Fruit fly (Drosophila melanogaster): ENCODE results near the gene twin.

Gene twin

dm6 chr3R:24206341-24207114 lies 15.2 kb downstream of the twin start (continued):
- TF ChIP-seq slbo (GFP tag; IDR thresholded peaks at IDR 0.05) (no peak), CG11398 (GFP tag; optimal IDR thresholded peaks at IDR 0.05) (no peak), CG13123 (GFP tag; optimal IDR thresholded peaks at IDR 0.05) (no peak), Ada2b (GFP tag; IDR thresholded peaks at IDR 0.05) (peak; percentile 54; the same call in 1 of the 2 replicates), ap (GFP tag; IDR thresholded peaks at IDR 0.05) (no peak), CG9932 (GFP tag; IDR thresholded peaks at IDR 0.05) (no peak), CG2875 (GFP tag; optimal IDR thresholded peaks at IDR 0.05) (peak; percentile 28), CG18476 (GFP tag; optimal IDR thresholded peaks at IDR 0.05) (no peak), CG8478 (optimal IDR thresholded peaks at IDR 0.05) (no peak), CG17359 (tag; optimal IDR thresholded peaks at IDR 0.05) (peak; percentile 83), z (GFP tag; IDR thresholded peaks at IDR 0.05) (no peak), HLH3B (GFP tag; IDR thresholded peaks at IDR 0.05) (peak; percentile 79), bigmax (GFP tag; optimal IDR thresholded peaks at IDR 0.05) (no peak), CG11247 (GFP tag; IDR thresholded peaks at IDR 0.05) (peak; percentile 40; the same call in 1 of the 2 replicates)

- TF ChIP-seq CG43689 (GFP tag; IDR thresholded peaks at IDR 0.05) (no peak), mld (GFP tag; IDR thresholded peaks at IDR 0.05; ENCODE audit: partially characterized antibody) (no peak), Xbp1 (GFP tag; optimal IDR thresholded peaks at IDR 0.05) (peak; percentile 19), CoRest (tag; optimal IDR thresholded peaks at IDR 0.05) (peak; percentile 58), CG17359 (tag; optimal IDR thresholded peaks at IDR 0.05) (peak; percentile 23), Adf1 (GFP tag; IDR thresholded peaks at IDR 0.05) (no peak), ci (GFP tag; IDR thresholded peaks at IDR 0.05) (0 out of 3 replicates have a peak, but pooled peaks have one; percentile 13), CG31224 (GFP tag; IDR thresholded peaks at IDR 0.05) (0 out of 2 replicates have a peak, but pooled peaks have one; percentile 14), dysf (GFP tag; IDR thresholded peaks at IDR 0.05) (0 out of 3 replicates have a peak, but pooled peaks have one; percentile 23), nmo (GFP tag; optimal IDR thresholded peaks at IDR 0.05) (peak; percentile 54), CG14441 (GFP tag; IDR thresholded peaks at IDR 0.05) (no peak), CG7745 (tag; optimal IDR thresholded peaks at IDR 0.05) (no peak), CG12391 (tag; optimal IDR thresholded peaks at IDR 0.05) (peak; percentile 38), al (GFP tag; IDR thresholded peaks at IDR 0.05) (no peak), CG5953 (GFP tag; IDR thresholded peaks at IDR 0.05) (no peak), Med (GFP tag) (peak; percentile 63), sisA (GFP tag; IDR thresholded peaks at IDR 0.05) (0 out of 2 replicates have a peak, but pooled peaks have one; percentile 24), CG13424 (tag; optimal IDR thresholded peaks at IDR 0.05) (peak; percentile 47), fd64A (GFP tag; optimal IDR thresholded peaks at IDR 0.05) (no peak), tap (tag; optimal IDR thresholded peaks at IDR 0.05) (peak; percentile 11), CG31441 (GFP tag; IDR thresholded peaks at IDR 0.05) (peak; percentile 63; the same call in 1 of the 2 replicates), CG11504 (tag; optimal IDR thresholded peaks at IDR 0.05) (peak; percentile 78), Sin3A (optimal IDR thresholded peaks at IDR 0.05) (no peak), gem (tag; optimal IDR thresholded peaks at IDR 0.05) (peak; percentile 61), tio (GFP tag; optimal IDR thresholded peaks at IDR 0.05) (peak; percentile 11), Hr51 (GFP tag; optimal IDR thresholded peaks at IDR 0.05) (peak in 1 of 2 experiments; percentile 74), Dref (GFP tag; IDR thresholded peaks at IDR 0.05) (no peak), Doc3 (GFP tag; IDR thresholded peaks at IDR 0.05; ENCODE audit: partially characterized antibody) (no peak), CG18262 (tag; optimal IDR thresholded peaks at IDR 0.05) (peak; percentile 57), CG17385 (GFP tag; optimal IDR thresholded peaks at IDR 0.05) (peak; percentile 25), row (GFP tag; IDR thresholded peaks at IDR 0.05) (peak; percentile 35; the same call in 2 of the 3 replicates), CG10147 (GFP tag; optimal IDR thresholded peaks at IDR 0.05) (no peak), CG7839 (tag; optimal IDR thresholded peaks at IDR 0.05) (peak; percentile 50), Sox102F (GFP tag; optimal IDR thresholded peaks at IDR 0.05) (peak; percentile 65), lola (GFP tag; optimal IDR thresholded peaks at IDR 0.05) (no peak), Ptx1 (GFP tag; IDR thresholded peaks at IDR 0.05) (peak; percentile 52; the same call in 1 of the 2 replicates)
Measured at dm6 chr3R:24205935-24206334, 15.8 kb downstream of the twin start.
